Fruit fly (Drosophila melanogaster) S2 (cell line): Measurements from ENCODE around the gene Tim13.

Experiments
- CG8478 ChIP-seq: fragments of >200 bp; optimal IDR thresholded peaks from 2 replicates; lab custom pipeline; 2018
- CTCF ChIP-seq, 2 experiments: fragments of >200 bp; optimal IDR thresholded peaks; 2 replicates each; lab custom pipeline; 2018

DNA sequence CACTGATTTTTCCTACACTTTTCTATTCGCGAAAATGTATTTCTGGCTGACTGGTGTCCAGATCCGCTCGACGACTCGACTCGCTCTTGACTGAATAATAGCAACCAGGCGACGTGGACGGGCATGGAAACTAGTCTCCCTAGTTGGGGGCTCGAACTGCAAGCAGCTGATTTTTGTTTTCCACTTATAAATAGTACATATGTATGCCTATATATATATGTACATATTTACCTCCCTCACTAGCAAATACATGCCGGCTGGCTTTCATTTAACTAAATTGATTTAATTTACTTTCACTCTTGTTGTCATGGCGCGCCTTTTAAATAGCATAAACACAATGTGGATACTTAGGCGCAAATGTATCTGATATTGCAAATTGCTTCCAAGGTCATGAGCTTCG, 26.5 kb upstream of the Tim13 start, which contains the start of gene Gcat:
- no peak for TF ChIP-seq CTCF (optimal IDR thresholded peaks at IDR 0.05; lab: Kevin White, UChicago)
- TF ChIP-seq CG8478 (lab: Kevin White, UChicago): no peak
